Worm (Caenorhabditis elegans): ENCODE results near the gene ugt-29.

ugt-29 gene

DNA sequence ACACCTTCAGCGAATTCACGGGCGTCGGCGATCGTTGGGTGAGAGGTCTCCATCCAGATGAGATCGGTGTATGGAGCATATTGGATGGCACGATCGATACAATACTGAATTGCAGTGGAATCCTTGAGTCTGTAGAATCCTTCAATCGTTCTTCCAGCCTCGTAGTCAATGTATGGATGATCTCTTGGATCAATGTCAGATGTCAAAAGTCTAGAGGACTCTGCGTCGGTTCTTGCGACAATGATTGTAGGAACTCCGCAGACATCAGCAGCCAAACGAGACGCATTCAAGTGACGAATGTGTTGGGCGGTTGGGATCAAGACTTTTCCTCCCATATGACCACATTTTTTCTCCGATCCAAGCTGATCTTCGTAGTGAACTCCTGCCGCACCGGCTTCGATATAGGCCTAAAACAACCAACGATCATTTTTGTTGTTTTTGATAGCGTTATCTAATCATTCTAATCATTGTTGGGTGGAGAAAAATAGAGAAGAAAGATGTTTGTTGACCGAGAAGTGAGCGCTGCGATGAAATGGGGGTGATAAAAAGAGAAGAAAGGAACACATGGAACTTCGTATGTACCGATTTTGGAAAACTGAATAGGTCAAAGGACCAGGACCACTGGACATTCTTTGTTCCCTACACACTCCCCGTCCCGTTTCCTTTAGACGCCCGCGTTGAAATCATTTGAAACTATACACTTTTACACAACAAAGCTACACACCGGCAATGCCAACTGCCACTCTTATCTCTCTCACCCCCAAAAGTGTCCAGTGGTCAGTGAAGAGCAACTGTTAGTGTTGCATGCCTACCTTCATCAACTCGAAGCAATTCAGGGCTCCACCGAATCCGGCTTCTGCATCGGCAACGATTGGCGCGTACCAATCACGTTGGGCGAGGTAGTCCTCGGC, 27.4 kb upstream of the ugt-29 start:
- peak; percentile 77 for TF ChIP-seq hlh-1 (tag; optimal IDR thresholded peaks at IDR 0.05)
- no peak for TF ChIP-seq snpc-4 (tag; optimal IDR thresholded peaks at IDR 0.05)
- peak; percentile 30 for TF ChIP-seq unc-120 (tag; optimal IDR thresholded peaks at IDR 0.05; ENCODE audit: poor library complexity, severe bottlenecking)
- no peak for TF ChIP-seq ceh-39 (tag; optimal IDR thresholded peaks at IDR 0.05)

DNA sequence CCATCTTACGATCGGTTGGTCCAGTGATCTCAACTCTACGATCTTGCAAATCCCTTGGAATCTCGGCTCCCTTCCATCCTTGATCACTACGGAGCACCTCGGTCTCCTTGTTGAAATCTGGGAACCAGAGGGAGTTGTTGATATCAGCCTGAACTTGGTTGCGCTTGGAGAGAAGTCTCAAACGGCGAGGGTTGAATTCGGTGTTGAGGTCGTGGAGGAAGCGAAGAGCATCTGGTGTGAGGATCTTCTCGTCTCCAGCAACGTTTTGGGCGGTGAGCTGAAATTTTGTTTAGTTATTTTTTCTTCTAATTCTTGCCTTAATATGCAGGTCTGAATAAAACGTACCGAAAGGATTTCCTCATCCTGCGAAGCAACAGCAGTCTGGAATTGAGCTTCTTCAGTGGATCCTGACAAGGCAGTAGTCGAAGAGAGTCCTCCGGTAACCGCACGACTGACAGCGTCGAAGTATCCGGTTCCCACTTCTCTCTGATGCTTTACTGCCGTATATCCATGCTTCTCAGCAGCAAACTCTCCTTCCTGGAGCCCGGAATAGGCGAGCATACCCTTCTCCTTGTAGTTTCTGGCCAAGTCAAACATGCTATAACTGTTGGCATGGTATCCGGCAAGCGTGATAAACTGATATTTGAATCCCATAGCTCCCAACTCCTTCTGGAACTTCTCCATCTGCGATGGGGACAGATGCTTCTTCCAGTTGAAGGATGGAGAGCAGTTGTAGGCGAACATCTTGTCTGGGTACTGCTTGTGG, 26.6 kb upstream of the ugt-29 start:
- TF ChIP-seq lin-13 (tag; optimal IDR thresholded peaks at IDR 0.05): no peak
- no peak for TF ChIP-seq zip-8 (tag; optimal IDR thresholded peaks at IDR 0.05)
- no peak for TF ChIP-seq nhr-237 (tag; optimal IDR thresholded peaks at IDR 0.05)
- TF ChIP-seq lin-32 (GFP tag; optimal IDR thresholded peaks at IDR 0.05): no peak
- no peak for TF ChIP-seq bed-3 (GFP tag; optimal IDR thresholded peaks at IDR 0.05)
- no peak for TF ChIP-seq pha-4 (tag; optimal IDR thresholded peaks at IDR 0.05)
- no peak for TF ChIP-seq hlh-1 (tag; optimal IDR thresholded peaks at IDR 0.05)
- TF ChIP-seq ceh-43 (GFP tag; optimal IDR thresholded peaks at IDR 0.05): no peak
- TF ChIP-seq nhr-76 (tag; optimal IDR thresholded peaks at IDR 0.05): no peak
- TF ChIP-seq unc-120 (tag; optimal IDR thresholded peaks at IDR 0.05; ENCODE audit: poor library complexity, severe bottlenecking): no peak
- no peak for TF ChIP-seq drap-1 (GFP tag; optimal IDR thresholded peaks at IDR 0.05)

DNA sequence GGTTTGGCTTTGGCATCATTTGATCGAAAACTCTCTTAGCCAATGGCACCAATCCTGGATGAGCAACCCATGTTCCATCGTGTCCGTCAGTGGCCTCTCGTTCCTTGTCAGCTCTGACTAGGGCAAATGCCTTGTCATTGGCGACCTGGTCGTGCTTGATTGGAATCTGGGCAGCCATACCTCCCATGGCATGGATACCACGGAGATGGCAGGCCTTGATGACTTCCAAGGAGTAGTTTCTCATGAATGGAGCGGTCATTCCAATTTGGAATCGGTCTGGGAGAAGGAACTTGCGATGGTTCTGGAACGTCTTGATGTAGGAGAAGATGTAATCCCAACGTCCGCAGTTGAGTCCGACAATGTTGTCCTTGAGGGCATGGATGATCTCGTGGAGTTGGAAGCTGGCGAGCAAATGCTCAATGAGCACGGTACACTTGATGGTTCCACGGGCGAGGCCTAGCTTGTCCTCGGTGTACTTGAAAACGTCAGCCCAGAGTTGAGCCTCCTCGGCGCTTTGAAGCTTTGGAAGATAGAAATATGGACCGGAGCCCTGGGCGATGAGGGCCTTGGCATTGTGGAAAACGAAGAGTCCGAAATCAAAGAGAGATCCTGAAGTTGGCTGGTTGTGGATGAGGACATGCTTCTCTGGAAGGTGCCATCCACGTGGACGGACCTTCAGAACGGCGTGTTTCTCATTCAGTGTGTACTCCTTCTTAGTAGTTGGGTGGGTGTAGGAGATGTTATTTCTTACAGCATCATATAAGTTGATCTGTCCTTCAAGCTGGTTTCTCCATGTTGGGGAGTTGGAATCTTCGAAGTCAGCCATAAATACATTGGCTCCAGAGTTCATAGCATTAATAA, 25.8 kb upstream of the ugt-29 start:
- TF ChIP-seq M03D4.4 (tag; optimal IDR thresholded peaks at IDR 0.05) (no peak), tbx-8 (GFP tag; optimal IDR thresholded peaks at IDR 0.05) (no peak), mab-5 (tag; optimal IDR thresholded peaks at IDR 0.05) (no peak)

DNA sequence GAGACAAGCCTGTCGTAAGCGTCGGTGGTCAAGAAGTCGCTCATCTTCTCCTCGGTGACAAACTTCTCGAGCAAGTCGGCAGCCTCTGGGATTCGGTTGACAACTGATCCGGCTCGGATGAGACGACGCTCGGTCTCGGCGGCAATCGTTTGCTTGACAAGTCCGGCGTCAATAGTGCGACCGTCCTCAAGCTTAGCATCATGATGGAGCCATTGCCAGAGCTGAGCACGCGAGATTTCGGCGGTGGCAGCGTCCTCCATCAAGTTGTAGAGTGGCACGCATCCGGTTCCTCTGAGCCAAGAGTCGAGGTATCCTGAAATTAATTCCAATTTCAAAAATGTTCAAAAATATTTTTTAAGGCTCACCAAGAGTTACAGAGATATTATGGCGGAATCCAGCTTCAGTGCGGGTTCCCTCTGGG, 25.1 kb upstream of the ugt-29 start:
- TF ChIP-seq lsy-2 (tag; optimal IDR thresholded peaks at IDR 0.05): no peak
- no peak for TF ChIP-seq mep-1 (tag; optimal IDR thresholded peaks at IDR 0.05)
- TF ChIP-seq bed-3 (GFP tag; optimal IDR thresholded peaks at IDR 0.05): no peak
- TF ChIP-seq mab-5 (tag; optimal IDR thresholded peaks at IDR 0.05): no peak
- TF ChIP-seq elt-1 (tag; optimal IDR thresholded peaks at IDR 0.05; ENCODE audit: borderline replicate concordance, insufficient read depth): no peak
- no peak for TF ChIP-seq hlh-1 (tag; optimal IDR thresholded peaks at IDR 0.05)
- no peak for TF ChIP-seq blmp-1 (tag; optimal IDR thresholded peaks at IDR 0.05)
- TF ChIP-seq lin-13 (tag; optimal IDR thresholded peaks at IDR 0.05): no peak
- no peak for TF ChIP-seq unc-39 (tag; optimal IDR thresholded peaks at IDR 0.05)
- TF ChIP-seq nhr-237 (tag; optimal IDR thresholded peaks at IDR 0.05): no peak
- no peak for TF ChIP-seq nhr-28 (tag; optimal IDR thresholded peaks at IDR 0.05)
- no peak for TF ChIP-seq ztf-11 (tag; optimal IDR thresholded peaks at IDR 0.05)
- no peak for TF ChIP-seq M03D4.4 (tag; optimal IDR thresholded peaks at IDR 0.05)
- TF ChIP-seq cnd-1 (tag; optimal IDR thresholded peaks at IDR 0.05): no peak
- no peak for TF ChIP-seq pha-4 (tag; optimal IDR thresholded peaks at IDR 0.05)
- no peak for TF ChIP-seq tbx-8 (GFP tag; optimal IDR thresholded peaks at IDR 0.05)
- no peak for TF ChIP-seq nhr-2 (tag; optimal IDR thresholded peaks at IDR 0.05)
- TF ChIP-seq flh-1 (GFP tag; optimal IDR thresholded peaks at IDR 0.05): no peak
- no peak for TF ChIP-seq mls-2 (tag; optimal IDR thresholded peaks at IDR 0.05)

DNA sequence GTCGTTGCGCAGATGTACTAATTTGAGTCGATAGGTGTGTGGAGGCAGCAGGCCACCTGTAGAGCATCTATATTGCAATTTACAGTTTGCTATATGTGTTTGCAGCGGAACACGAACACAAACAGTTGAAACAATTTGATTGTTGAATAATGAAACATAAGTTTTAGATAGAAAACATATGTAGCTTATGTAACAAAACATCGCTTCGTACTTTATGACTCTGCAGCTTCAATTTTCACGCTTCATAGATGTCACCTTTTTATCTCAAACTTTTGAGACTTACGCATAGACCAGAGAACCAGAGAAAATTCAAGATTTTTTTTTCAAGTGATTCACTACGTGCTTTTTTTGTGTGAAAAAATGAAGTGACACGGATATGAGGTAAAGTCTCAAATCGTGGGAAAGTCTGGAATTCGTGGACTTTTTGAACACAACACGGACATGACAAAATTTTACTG, 24.5 kb upstream of the ugt-29 start, which contains the start of gene fbxb-72:
Gene fbxb-72 (minus strand): TSS at position 58 of the 458 bp plus-strand sequence.
- TF ChIP-seq sptf-1 (tag; optimal IDR thresholded peaks at IDR 0.05) (peak; percentile 18), hlh-1 (tag; optimal IDR thresholded peaks at IDR 0.05) (peak; percentile 9), tbx-8 (GFP tag; optimal IDR thresholded peaks at IDR 0.05) (no peak), ceh-39 (tag; optimal IDR thresholded peaks at IDR 0.05) (peak; percentile 44)
